Worm (Caenorhabditis elegans) whole organism, L4 larva: ENCODE measurements around the gene ver-4.

Source experiments
- aha-1 ChIP-seq: fragments of 150-350 bp; peaks from one replicate; lab custom pipeline; 2014; ENCODE audit warnings: missing biosample characterization, missing genetic modification characterization
- ceh-28 ChIP-seq: fragments of 150-350 bp; optimal IDR thresholded peaks from 2 replicates; lab custom pipeline; 2014; ENCODE audit warnings: missing biosample characterization, missing genetic modification reagents, missing genetic modification characterization
- lin-39 ChIP-seq: fragments of 150-350 bp; optimal IDR thresholded peaks from 2 replicates; lab custom pipeline; 2014; ENCODE audit warnings: missing biosample characterization, missing genetic modification reagents, missing genetic modification characterization
- nhr-10 ChIP-seq: fragments of 150-350 bp; optimal IDR thresholded peaks from 2 replicates; lab custom pipeline; 2014; ENCODE audit warnings: missing biosample characterization, missing genetic modification characterization
- nhr-25 ChIP-seq: sonication (generic microtip); optimal IDR thresholded peaks from 2 replicates; lab custom pipeline; 2017; ENCODE audit warnings: missing genetic modification characterization, mild to moderate bottlenecking, missing compliant biosample characterization, antibody characterized with exemption, moderate library complexity, borderline replicate concordance; ENCODE audit not compliant: insufficient read depth
- snpc-4 ChIP-seq: fragments of 150-350 bp; optimal IDR thresholded peaks from 2 replicates; lab custom pipeline; 2014; ENCODE audit warnings: missing biosample characterization, missing genetic modification characterization

ce11 chrX:10976447-10977196 lies 5.5 kb upstream of the ver-4 start:
- TF ChIP-seq snpc-4 (tag; lab: Kevin White, UChicago) (no peak), nhr-10 (tag; lab: Kevin White, UChicago) (no peak), lin-39 (tag; lab: Kevin White, UChicago) (no peak), aha-1 (tag; lab: Kevin White, UChicago) (no peak), nhr-25 (tag; lab: Kevin White, UChicago) (no peak), ceh-28 (tag; lab: Kevin White, UChicago) (no peak)
